Fruit fly (Drosophila melanogaster): Measurements from ENCODE around the gene CG32022.

The CG32022 gene

DNA sequence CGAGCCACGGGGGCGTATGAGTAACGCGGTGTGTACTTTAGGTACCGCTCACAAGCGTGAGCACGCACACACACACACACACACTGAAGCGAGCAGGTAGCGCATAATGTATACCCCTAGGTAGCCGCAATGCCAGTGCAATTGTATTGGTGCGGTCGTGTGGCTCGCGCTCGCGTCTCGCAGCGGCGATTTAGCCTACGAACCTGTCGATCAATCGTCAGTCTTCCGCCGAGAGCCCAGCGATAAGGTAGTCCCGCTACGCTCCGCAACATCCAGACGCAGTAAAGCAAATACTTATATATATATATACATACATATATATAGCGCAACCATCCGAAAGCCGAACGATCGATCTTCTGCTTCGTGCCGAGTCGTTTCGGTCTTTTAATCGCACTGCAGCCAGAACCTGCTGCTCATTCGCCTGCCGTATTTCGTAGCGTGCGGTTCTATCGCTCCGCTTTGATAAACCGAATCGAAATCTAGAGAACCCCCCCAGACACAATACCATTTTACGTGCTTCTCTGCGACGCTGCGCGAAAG lies 45.5 kb downstream of the CG32022 start, which contains the start of gene hry (continued):
- TF ChIP-seq CG14860 (GFP tag; IDR thresholded peaks at IDR 0.05; ENCODE audit: partially characterized antibody) (0 out of 3 replicates have a peak, but pooled peaks have one; percentile 31), CG2129 (GFP tag; IDR thresholded peaks at IDR 0.05; ENCODE audit: partially characterized antibody) (no peak), dan (GFP tag; IDR thresholded peaks at IDR 0.05) (no peak), Max (GFP tag; optimal IDR thresholded peaks at IDR 0.05) (no peak), Atf-2 (GFP tag; optimal IDR thresholded peaks at IDR 0.05) (no peak), sob (GFP tag; IDR thresholded peaks at IDR 0.05) (peak; percentile 48; the same call in 1 of the 2 replicates), maf-S (GFP tag; optimal IDR thresholded peaks at IDR 0.05) (no peak), z (GFP tag; IDR thresholded peaks at IDR 0.05) (no peak), luna (GFP tag; optimal IDR thresholded peaks at IDR 0.05) (no peak), dmrt99B (tag; optimal IDR thresholded peaks at IDR 0.05) (peak; percentile 1), Jarid2 (GFP tag; optimal IDR thresholded peaks at IDR 0.05) (peak; percentile 100), CG3065 (GFP tag; optimal IDR thresholded peaks at IDR 0.05) (no peak), esg (GFP tag; conservative IDR thresholded peaks at IDR 0.05) (no peak), Ptx1 (GFP tag; IDR thresholded peaks at IDR 0.05) (no peak), otp (GFP tag; IDR thresholded peaks at IDR 0.05) (no peak), CG12071 (GFP tag; optimal IDR thresholded peaks at IDR 0.05) (peak; percentile 38), tin (GFP tag; optimal IDR thresholded peaks at IDR 0.05) (no peak), Sry-δ (GFP tag; optimal IDR thresholded peaks at IDR 0.05) (no peak), CG13296 (GFP tag; optimal IDR thresholded peaks at IDR 0.05) (peak; percentile 52), Xbp1 (GFP tag; optimal IDR thresholded peaks at IDR 0.05) (no peak), CG17186 (GFP tag; optimal IDR thresholded peaks at IDR 0.05) (no peak), CG13424 (tag; optimal IDR thresholded peaks at IDR 0.05) (peak; percentile 12), peb (GFP tag; IDR thresholded peaks at IDR 0.05) (no peak), nerfin-1 (tag; optimal IDR thresholded peaks at IDR 0.05) (no peak), dm (GFP tag; optimal IDR thresholded peaks at IDR 0.05) (no peak), Eip74EF (GFP tag; optimal IDR thresholded peaks at IDR 0.05) (peak in 1 of 2 experiments; percentile 44), psq (GFP tag; optimal IDR thresholded peaks at IDR 0.05) (no peak), crc (GFP tag; optimal IDR thresholded peaks at IDR 0.05) (no peak), CG15479 (GFP tag; optimal IDR thresholded peaks at IDR 0.05) (peak; percentile 100), trh (GFP tag; optimal IDR thresholded peaks at IDR 0.05) (no peak), Optix (GFP tag; IDR thresholded peaks at IDR 0.05) (0 out of 3 replicates have a peak, but pooled peaks have one; percentile 40), jing (GFP tag; optimal IDR thresholded peaks at IDR 0.05) (peak; percentile 58), Atf3 (GFP tag; optimal IDR thresholded peaks at IDR 0.05) (no peak), corto (GFP tag; optimal IDR thresholded peaks at IDR 0.05) (peak; percentile 84), CG8765 (GFP tag; IDR thresholded peaks at IDR 0.05) (no peak), lilli (GFP tag; optimal IDR thresholded peaks at IDR 0.05) (peak; percentile 44), CG3995 (GFP tag; optimal IDR thresholded peaks at IDR 0.05) (no peak), Hsf (GFP tag; optimal IDR thresholded peaks at IDR 0.05) (no peak), fu2 (GFP tag; optimal IDR thresholded peaks at IDR 0.05) (no peak), ro (GFP tag; IDR thresholded peaks at IDR 0.05) (no peak), ems (GFP tag; optimal IDR thresholded peaks at IDR 0.05) (no peak), CG16813 (GFP tag; IDR thresholded peaks at IDR 0.05; ENCODE audit: partially characterized antibody) (0 out of 3 replicates have a peak, but pooled peaks have one; percentile 20), CG12299 (tag; optimal IDR thresholded peaks at IDR 0.05) (peak; percentile 39), Ada2b (GFP tag; IDR thresholded peaks at IDR 0.05) (no peak), CG9727 (GFP tag; optimal IDR thresholded peaks at IDR 0.05) (peak; percentile 21), D (optimal IDR thresholded peaks at IDR 0.05) (no peak), D (GFP tag; optimal IDR thresholded peaks at IDR 0.05) (no peak), Hey (tag; optimal IDR thresholded peaks at IDR 0.05) (peak; percentile 58), kah (GFP tag; optimal IDR thresholded peaks at IDR 0.05) (peak; percentile 28), CG30020 (tag; optimal IDR thresholded peaks at IDR 0.05) (no peak), zfh1 (GFP tag; IDR thresholded peaks at IDR 0.05) (peak; percentile 34; the same call in 1 of the 3 replicates)
